Worm (Caenorhabditis elegans) whole organism, L2 larva: ENCODE measurements around the gene srd-59.

Experiments
- C34F6.9 ChIP-seq: fragments of 150-350 bp; optimal IDR thresholded peaks from 2 replicates; lab custom pipeline; 2014; ENCODE audit warnings: missing biosample characterization, missing genetic modification characterization
- F13H6.1 ChIP-seq: sonication (generic microtip); optimal IDR thresholded peaks from 2 replicates; lab custom pipeline; 2016; ENCODE audit warnings: missing genetic modification characterization, missing compliant biosample characterization
- R02D3.7 ChIP-seq: fragments of 150-350 bp; optimal IDR thresholded peaks from 2 replicates; lab custom pipeline; 2014; ENCODE audit warnings: missing biosample characterization, missing genetic modification characterization
- Y55F3AM.14 ChIP-seq: fragments of 200-800 bp; sonication (Bioruptor generic); optimal IDR thresholded peaks from 2 replicates; lab custom pipeline; 2018; ENCODE audit warnings: mild to moderate bottlenecking, missing genetic modification characterization, missing compliant biosample characterization
- ZK546.5 ChIP-seq: sonication (generic microtip); optimal IDR thresholded peaks from 2 replicates; lab custom pipeline; 2017; ENCODE audit warnings: missing biosample characterization, missing genetic modification characterization
- alr-1 ChIP-seq: fragments of 150-350 bp; optimal IDR thresholded peaks from 2 replicates; lab custom pipeline; 2014; ENCODE audit warnings: missing biosample characterization, missing genetic modification characterization
- ama-1 ChIP-seq: fragments of 150-350 bp; optimal IDR thresholded peaks from 2 replicates; lab custom pipeline; 2018; ENCODE audit warnings: inconsistent platforms
- blmp-1 ChIP-seq: sonication (generic microtip); optimal IDR thresholded peaks from 2 replicates; lab custom pipeline; 2017; ENCODE audit warnings: missing genetic modification characterization, mild to moderate bottlenecking, missing compliant biosample characterization, antibody characterized with exemption, moderate library complexity; ENCODE audit not compliant: insufficient read depth
- ceh-16 ChIP-seq: fragments of 150-350 bp; optimal IDR thresholded peaks from 2 replicates; lab custom pipeline; 2014; ENCODE audit warnings: missing biosample characterization, missing genetic modification characterization
- ceh-82 ChIP-seq: fragments of 150-350 bp; optimal IDR thresholded peaks from 2 replicates; lab custom pipeline; 2014; ENCODE audit warnings: missing biosample characterization, missing genetic modification characterization
- crh-2 ChIP-seq: sonication (generic microtip); optimal IDR thresholded peaks from 2 replicates; lab custom pipeline; 2017; ENCODE audit warnings: missing biosample characterization, missing genetic modification characterization
- egl-27 ChIP-seq: sonication (generic microtip); optimal IDR thresholded peaks from 3 replicates; lab custom pipeline; 2017; ENCODE audit warnings: missing biosample characterization, missing genetic modification reagents, missing genetic modification characterization
- elt-1 ChIP-seq: fragments of 150-350 bp; optimal IDR thresholded peaks from 2 replicates; lab custom pipeline; 2014; ENCODE audit warnings: missing biosample characterization, missing genetic modification characterization
- elt-3 ChIP-seq: sonication (generic microtip); optimal IDR thresholded peaks from 2 replicates; lab custom pipeline; 2017; ENCODE audit warnings: missing biosample characterization, missing genetic modification characterization
- fos-1 ChIP-seq: fragments of 150-350 bp; optimal IDR thresholded peaks from 2 replicates; lab custom pipeline; 2014; ENCODE audit warnings: missing biosample characterization, missing genetic modification characterization
- lin-11 ChIP-seq: fragments of 150-350 bp; sonication (generic microtip); optimal IDR thresholded peaks from 2 replicates; lab custom pipeline; 2014; ENCODE audit warnings: missing biosample characterization, missing genetic modification characterization, inconsistent platforms, mixed read lengths
- lsy-2 ChIP-seq, 2 experiments: fragments of 150-350 bp in 1 of 2; sonication (generic microtip) in 1 of 2; optimal IDR thresholded peaks; 2 replicates each; lab custom pipeline; 2014 to 2017; ENCODE audit warnings: missing biosample characterization in 2 of 2, missing genetic modification characterization in 2 of 2
- mab-5 ChIP-seq: fragments of 150-350 bp; optimal IDR thresholded peaks from 2 replicates; lab custom pipeline; 2014; ENCODE audit warnings: missing biosample characterization, missing genetic modification characterization
- mdl-1 ChIP-seq, 2 experiments: fragments of 150-350 bp in 1 of 2; sonication (generic microtip) in 1 of 2; optimal IDR thresholded peaks; 2 replicates each; lab custom pipeline; 2017; ENCODE audit warnings: missing biosample characterization in 2 of 2, missing genetic modification characterization in 2 of 2
- nhr-11 ChIP-seq: fragments of 150-350 bp; optimal IDR thresholded peaks from 2 replicates; lab custom pipeline; 2014; ENCODE audit warnings: missing biosample characterization, missing genetic modification characterization
- nhr-12 ChIP-seq: fragments of 150-350 bp; optimal IDR thresholded peaks from 2 replicates; lab custom pipeline; 2014; ENCODE audit warnings: missing biosample characterization, missing genetic modification characterization
- nhr-23 ChIP-seq: fragments of 150-350 bp; optimal IDR thresholded peaks from 2 replicates; lab custom pipeline; 2014; ENCODE audit warnings: missing biosample characterization, missing genetic modification reagents, missing genetic modification characterization
- nhr-25 ChIP-seq: fragments of 150-350 bp; sonication (generic microtip); optimal IDR thresholded peaks from 3 replicates; lab custom pipeline; 2014; ENCODE audit warnings: missing biosample characterization, missing genetic modification characterization
- nhr-77 ChIP-seq: fragments of 150-350 bp; optimal IDR thresholded peaks from 2 replicates; lab custom pipeline; 2014; ENCODE audit warnings: missing biosample characterization, missing genetic modification characterization
- peb-1 ChIP-seq: fragments of 150-350 bp; optimal IDR thresholded peaks from 2 replicates; lab custom pipeline; 2014; ENCODE audit warnings: missing biosample characterization, missing genetic modification characterization
- sem-4 ChIP-seq: fragments of 150-350 bp; optimal IDR thresholded peaks from 2 replicates; lab custom pipeline; 2014; ENCODE audit warnings: missing biosample characterization, missing genetic modification reagents, missing genetic modification characterization
- skn-1 ChIP-seq: sonication (generic microtip); optimal IDR thresholded peaks from 2 replicates; lab custom pipeline; 2017; ENCODE audit warnings: missing biosample characterization, missing genetic modification characterization
- sma-3 ChIP-seq: sonication (generic microtip); optimal IDR thresholded peaks from 2 replicates; lab custom pipeline; 2016; ENCODE audit warnings: missing genetic modification reagents, missing genetic modification characterization, missing compliant biosample characterization
- sma-9 ChIP-seq, 2 experiments: fragments of 150-350 bp in 1 of 2; sonication (generic microtip) in 1 of 2; optimal IDR thresholded peaks; 2 replicates each; lab custom pipeline; 2014 to 2016; ENCODE audit warnings: missing genetic modification characterization in 2 of 2, mild to moderate bottlenecking in 1 of 2, missing biosample characterization in 1 of 2, missing compliant biosample characterization in 1 of 2, missing genetic modification reagents in 1 of 2, moderate library complexity in 1 of 2
- snpc-4 ChIP-seq: fragments of 150-350 bp; optimal IDR thresholded peaks from 2 replicates; lab custom pipeline; 2014; ENCODE audit warnings: missing biosample characterization, missing genetic modification characterization
- unc-39 ChIP-seq: fragments of 150-350 bp; optimal IDR thresholded peaks from 2 replicates; lab custom pipeline; 2014; ENCODE audit warnings: missing biosample characterization, missing genetic modification characterization
- unc-55 ChIP-seq: fragments of 150-350 bp; sonication (generic microtip); optimal IDR thresholded peaks from 3 replicates; lab custom pipeline; 2014; ENCODE audit warnings: missing biosample characterization, missing genetic modification reagents, missing genetic modification characterization
- unc-62 ChIP-seq: fragments of 150-350 bp; optimal IDR thresholded peaks from 2 replicates; lab custom pipeline; 2014; ENCODE audit warnings: missing biosample characterization, missing genetic modification reagents, missing genetic modification characterization
- zag-1 ChIP-seq: fragments of 150-350 bp; optimal IDR thresholded peaks from 2 replicates; lab custom pipeline; 2014; ENCODE audit warnings: missing biosample characterization, missing genetic modification characterization
- ztf-11 ChIP-seq: sonication (generic microtip); optimal IDR thresholded peaks from 2 replicates; lab custom pipeline; 2017; ENCODE audit warnings: missing biosample characterization, missing genetic modification characterization

srd-59 gene

ce11 chrII:7238791-7239190 is 33.3 kb downstream of the srd-59 start:
- TF ChIP-seq ceh-16 (tag; lab: Kevin White, UChicago) (peak; percentile 67), peb-1 (tag; lab: Kevin White, UChicago) (no peak)

- TF ChIP-seq nhr-25 (peak; percentile 15), zag-1 (tag; lab: Kevin White, UChicago) (no peak)
These were observed 34.2 kb downstream of the srd-59 start for ce11 chrII:7239705-7240104.

- no peak for TF ChIP-seq egl-27 (tag; lab: Kevin White, UChicago)
- no peak for TF ChIP-seq ZK546.5 (tag; lab: Kevin White, UChicago)
- TF ChIP-seq C34F6.9 (tag; lab: Kevin White, UChicago): no peak
- no peak for TF ChIP-seq sma-9 (GFP tag; optimal IDR thresholded peaks at IDR 0.05; lab: Kevin White, UChicago)
- TF ChIP-seq sma-9 (tag; optimal IDR thresholded peaks at IDR 0.05; lab: Kevin White, UChicago): no peak
- TF ChIP-seq elt-1: no peak
- no peak for TF ChIP-seq R02D3.7 (tag; lab: Kevin White, UChicago)
- TF ChIP-seq F13H6.1 (tag; lab: Kevin White, UChicago): no peak
- TF ChIP-seq ceh-82 (tag; lab: Kevin White, UChicago): no peak
- peak; percentile 79 for TF ChIP-seq blmp-1
- TF ChIP-seq ztf-11: no peak
- no peak for TF ChIP-seq Y55F3AM.14
- TF ChIP-seq nhr-11: no peak
- TF ChIP-seq sma-3: peak; percentile 28
- no peak for TF ChIP-seq lsy-2 (tag; optimal IDR thresholded peaks at IDR 0.05; lab: Kevin White, UChicago)
- no peak for TF ChIP-seq unc-62 (GFP tag; lab: Kevin White, UChicago)
These were observed 37.3 kb downstream of the srd-59 start for ce11 chrII:7242754-7243153.

ce11 chrII:7245576-7245975 is 40.1 kb downstream of the srd-59 start, which contains the start of gene skpo-3:
skpo-3 (plus strand) TSS chrII:7245876.
- no peak for TF ChIP-seq F13H6.1 (tag; lab: Kevin White, UChicago)
- TF ChIP-seq nhr-77 (tag; lab: Kevin White, UChicago): no peak
- no peak for TF ChIP-seq ama-1 (lab: Kevin White, UChicago)
- no peak for TF ChIP-seq unc-55 (GFP tag; lab: Kevin White, UChicago)
- no peak for TF ChIP-seq unc-39
- TF ChIP-seq alr-1 (tag; lab: Kevin White, UChicago): no peak
- TF ChIP-seq Y55F3AM.14: no peak
- no peak for TF ChIP-seq sem-4 (tag; lab: Kevin White, UChicago)
- no peak for TF ChIP-seq nhr-23 (tag; lab: Kevin White, UChicago)
- TF ChIP-seq nhr-12: no peak
- no peak for TF ChIP-seq snpc-4 (tag; lab: Kevin White, UChicago)
- no peak for TF ChIP-seq egl-27 (tag; lab: Kevin White, UChicago)
- TF ChIP-seq unc-62 (GFP tag; lab: Kevin White, UChicago): no peak
- TF ChIP-seq skn-1 (tag; lab: Kevin White, UChicago): no peak
- TF ChIP-seq mab-5 (tag; lab: Kevin White, UChicago): no peak
- TF ChIP-seq mdl-1 (tag; optimal IDR thresholded peaks at IDR 0.05; lab: Kevin White, UChicago): no peak

- TF ChIP-seq sma-9 (GFP tag; optimal IDR thresholded peaks at IDR 0.05; lab: Kevin White, UChicago): peak; percentile 8
- TF ChIP-seq sma-9 (tag; optimal IDR thresholded peaks at IDR 0.05; lab: Kevin White, UChicago): no peak
- TF ChIP-seq sma-3: peak; percentile 6
- no peak for TF ChIP-seq snpc-4 (tag; lab: Kevin White, UChicago)
- TF ChIP-seq fos-1 (tag; lab: Kevin White, UChicago): peak; percentile 79
These were observed 46.5 kb downstream of the srd-59 start, which contains the start of the genes prx-13 and ada-2 for ce11 chrII:7251978-7252377. prx-13 (minus strand) TSS chrII:7252015. ada-2 (plus strand) TSS chrII:7252259.

- TF ChIP-seq fos-1 (tag; lab: Kevin White, UChicago): no peak
- peak; percentile 7 for TF ChIP-seq ama-1 (lab: Kevin White, UChicago)
- no peak for TF ChIP-seq elt-3 (tag; lab: Kevin White, UChicago)
- no peak for TF ChIP-seq crh-2 (tag; lab: Kevin White, UChicago)
- no peak for TF ChIP-seq lin-11
- no peak for TF ChIP-seq sma-9 (GFP tag; optimal IDR thresholded peaks at IDR 0.05; lab: Kevin White, UChicago)
- TF ChIP-seq sma-9 (tag; optimal IDR thresholded peaks at IDR 0.05; lab: Kevin White, UChicago): no peak
- peak in 1 of 2 experiments; percentile 3 for TF ChIP-seq lsy-2 (tag; optimal IDR thresholded peaks at IDR 0.05; lab: Kevin White, UChicago)
These were observed 47.6 kb downstream of the srd-59 start, which contains the start of gene lsm-4 for ce11 chrII:7253073-7253472. lsm-4 (minus strand) TSS chrII:7253163.
